Fruit fly (Drosophila melanogaster) whole organism, embryonic: ENCODE results near the gene CG31922.

ENCODE experiments used
- Abd-B ChIP-seq: fragments of 200-800 bp; sonication (Bioruptor generic); optimal IDR thresholded peaks from 2 replicates; lab custom pipeline; 2018; ENCODE audit warnings: missing biosample characterization, mild to moderate bottlenecking, missing genetic modification characterization, moderate library complexity
- CG10209 ChIP-seq: fragments of 200-800 bp; sonication (Bioruptor generic); optimal IDR thresholded peaks from 3 replicates; lab custom pipeline; 2017; ENCODE audit warnings: missing biosample characterization, mild to moderate bottlenecking, missing genetic modification characterization, missing genetic modification reagents
- CG10321 ChIP-seq: fragments of 200-800 bp; sonication (Bioruptor generic); IDR thresholded peaks from 2 replicates; pipeline ENCODE4 v1.3.6; 2022; ENCODE audit warnings: missing biosample characterization, missing genetic modification characterization
- CG11398 ChIP-seq: fragments of 200-800 bp; sonication (Bioruptor generic); optimal IDR thresholded peaks from 2 replicates; lab custom pipeline; 2016; ENCODE audit warnings: missing biosample characterization, missing genetic modification characterization
- CG13894 ChIP-seq: fragments of 200-800 bp; sonication (Bioruptor generic); optimal IDR thresholded peaks from 3 replicates; lab custom pipeline; 2018; ENCODE audit warnings: missing biosample characterization, mild to moderate bottlenecking, missing genetic modification characterization, moderate library complexity
- CG14014 ChIP-seq: fragments of 200-800 bp; sonication (Bioruptor generic); IDR thresholded peaks from 2 replicates; pipeline ENCODE4 v1.3.6; 2022; ENCODE audit warnings: missing biosample characterization, missing genetic modification characterization
- CG15073 ChIP-seq: fragments of 200-800 bp; sonication (Bioruptor generic); optimal IDR thresholded peaks from 2 replicates; lab custom pipeline; 2016; ENCODE audit warnings: missing biosample characterization, missing genetic modification characterization
- CG15514 ChIP-seq: fragments of 200-800 bp; sonication (Bioruptor generic); optimal IDR thresholded peaks from 3 replicates; lab custom pipeline; 2017; ENCODE audit warnings: missing biosample characterization, missing genetic modification characterization, mild to moderate bottlenecking, moderate library complexity, missing genetic modification reagents
- CG15601 ChIP-seq: fragments of 200-800 bp; sonication (Bioruptor generic); optimal IDR thresholded peaks from 3 replicates; lab custom pipeline; 2019; ENCODE audit warnings: missing biosample characterization, mild to moderate bottlenecking, missing genetic modification characterization, moderate library complexity
- CG18476 ChIP-seq: fragments of 200-800 bp; sonication (Bioruptor generic); optimal IDR thresholded peaks from 2 replicates; lab custom pipeline; 2016; ENCODE audit warnings: missing biosample characterization, mild to moderate bottlenecking, missing genetic modification characterization
- CG2129 ChIP-seq: fragments of 200-800 bp; sonication (Bioruptor generic); IDR thresholded peaks from 2 replicates; pipeline ENCODE4 v1.3.6; 2022; ENCODE audit warnings: missing biosample characterization, missing genetic modification characterization; ENCODE audit not compliant: partially characterized antibody
- CG2202 ChIP-seq: fragments of 200-800 bp; sonication (Bioruptor generic); optimal IDR thresholded peaks from 2 replicates; lab custom pipeline; 2018; ENCODE audit warnings: missing biosample characterization, mild to moderate bottlenecking, missing genetic modification characterization
- CG2875 ChIP-seq: fragments of 200-800 bp; sonication (Bioruptor generic); optimal IDR thresholded peaks from 2 replicates; lab custom pipeline; 2017; ENCODE audit warnings: missing biosample characterization, mild to moderate bottlenecking, missing genetic modification characterization, missing genetic modification reagents
- CG30431 ChIP-seq: fragments of 200-800 bp; sonication (Bioruptor generic); optimal IDR thresholded peaks from 2 replicates; lab custom pipeline; 2017; ENCODE audit warnings: missing biosample characterization, missing genetic modification characterization
- CG4282 ChIP-seq: fragments of 200-800 bp; sonication (Bioruptor generic); optimal IDR thresholded peaks from 2 replicates; lab custom pipeline; 2016; ENCODE audit warnings: missing biosample characterization, missing genetic modification characterization
- CG4617 ChIP-seq: fragments of 200-800 bp; sonication (Bioruptor generic); optimal IDR thresholded peaks from 3 replicates; lab custom pipeline; 2016; ENCODE audit warnings: missing biosample characterization, missing genetic modification characterization, borderline replicate concordance
- CG5953 ChIP-seq: fragments of 200-800 bp; sonication (Bioruptor generic); IDR thresholded peaks from 2 replicates; pipeline ENCODE4 v1.3.6; 2022; ENCODE audit warnings: missing biosample characterization, missing genetic modification characterization
- CG6254 ChIP-seq: fragments of 200-800 bp; sonication (Bioruptor generic); optimal IDR thresholded peaks from 3 replicates; lab custom pipeline; 2017; ENCODE audit warnings: mild to moderate bottlenecking, missing biosample characterization, missing genetic modification reagents, missing genetic modification characterization
- CG8359 ChIP-seq: fragments of 200-800 bp; sonication (Bioruptor generic); optimal IDR thresholded peaks from 2 replicates; lab custom pipeline; 2017; ENCODE audit warnings: missing biosample characterization, mild to moderate bottlenecking, missing genetic modification characterization, borderline replicate concordance
- CG9932 ChIP-seq: fragments of 200-800 bp; sonication (Bioruptor generic); IDR thresholded peaks from 2 replicates; pipeline ENCODE4 v1.3.6; 2022; ENCODE audit warnings: missing biosample characterization, missing genetic modification characterization
- D19A ChIP-seq: fragments of 200-800 bp; optimal IDR thresholded peaks from 3 replicates; lab custom pipeline; 2019; ENCODE audit warnings: missing biosample characterization, mild to moderate bottlenecking, missing genetic modification characterization, moderate library complexity
- D19B ChIP-seq: fragments of 200-800 bp; sonication (Bioruptor generic); optimal IDR thresholded peaks from 2 replicates; lab custom pipeline; 2017; ENCODE audit warnings: missing biosample characterization, mild to moderate bottlenecking, missing genetic modification characterization
- Deaf1 ChIP-seq: fragments of 200-800 bp; optimal IDR thresholded peaks from 3 replicates; lab custom pipeline; 2019; ENCODE audit warnings: missing biosample characterization, mild to moderate bottlenecking, missing genetic modification characterization, moderate library complexity
- Dek ChIP-seq: fragments of 200-800 bp; sonication (Bioruptor generic); optimal IDR thresholded peaks from 3 replicates; lab custom pipeline; 2019; ENCODE audit warnings: missing biosample characterization, mild to moderate bottlenecking, missing genetic modification characterization, moderate library complexity
- Fer2 ChIP-seq: fragments of 200-800 bp; sonication (Bioruptor generic); optimal IDR thresholded peaks from 2 replicates; lab custom pipeline; 2018; ENCODE audit warnings: missing biosample characterization, mild to moderate bottlenecking, missing genetic modification characterization, moderate library complexity
- GATAe ChIP-seq: fragments of 200-800 bp; sonication (Bioruptor generic); conservative IDR thresholded peaks from 2 replicates; pipeline ENCODE4 v1.3.6; 2022; ENCODE audit warnings: missing biosample characterization, missing genetic modification characterization
- Hey ChIP-seq: fragments of 200-800 bp; sonication (Bioruptor generic); optimal IDR thresholded peaks from 3 replicates; lab custom pipeline; 2018; ENCODE audit warnings: missing biosample characterization, mild to moderate bottlenecking, missing genetic modification characterization
- Hmr ChIP-seq: fragments of 200-800 bp; sonication (Bioruptor generic); optimal IDR thresholded peaks from 3 replicates; lab custom pipeline; 2017; ENCODE audit warnings: mild to moderate bottlenecking, missing biosample characterization, missing genetic modification reagents, missing genetic modification characterization
- Hmx ChIP-seq: fragments of 200-800 bp; sonication (Bioruptor generic); optimal IDR thresholded peaks from 2 replicates; lab custom pipeline; 2016; ENCODE audit warnings: missing biosample characterization, missing genetic modification characterization
- Hr78 ChIP-seq, 2 experiments: fragments of 200-800 bp in 1 of 2; fragments of >200 bp in 1 of 2; sonication (Bioruptor generic) in 1 of 2; optimal IDR thresholded peaks; 2 replicates each; lab custom pipeline; 2017 to 2019; ENCODE audit warnings: missing biosample characterization in 2 of 2, missing genetic modification characterization in 2 of 2, mild to moderate bottlenecking in 1 of 2, moderate library complexity in 1 of 2
- Jarid2 ChIP-seq: fragments of 200-800 bp; sonication (Bioruptor generic); optimal IDR thresholded peaks from 3 replicates; lab custom pipeline; 2017; ENCODE audit warnings: mild to moderate bottlenecking, missing biosample characterization, missing genetic modification reagents, missing genetic modification characterization
- Mes4 ChIP-seq: fragments of 200-800 bp; sonication (Bioruptor generic); optimal IDR thresholded peaks from 2 replicates; lab custom pipeline; 2016; ENCODE audit warnings: missing biosample characterization, missing genetic modification characterization
- Myb ChIP-seq: fragments of 200-800 bp; sonication (Bioruptor generic); optimal IDR thresholded peaks from 2 replicates; lab custom pipeline; 2016; ENCODE audit warnings: missing biosample characterization, missing genetic modification characterization
- NFAT ChIP-seq: fragments of 200-800 bp; sonication (Bioruptor generic); IDR thresholded peaks from 2 replicates; pipeline ENCODE4 v1.3.6; 2022; ENCODE audit warnings: missing biosample characterization, missing genetic modification characterization
- PHDP ChIP-seq: fragments of 200-800 bp; sonication (Bioruptor generic); optimal IDR thresholded peaks from 3 replicates; lab custom pipeline; 2018; ENCODE audit warnings: missing biosample characterization, mild to moderate bottlenecking, missing genetic modification characterization, moderate library complexity
- Scr ChIP-seq: fragments of 200-800 bp; sonication (Bioruptor generic); IDR thresholded peaks from 2 replicates; pipeline ENCODE4 v1.3.6; 2022; ENCODE audit warnings: missing biosample characterization, missing genetic modification characterization; ENCODE audit not compliant: partially characterized antibody
- Ssrp ChIP-seq: fragments of 200-800 bp; sonication (Bioruptor generic); optimal IDR thresholded peaks from 2 replicates; lab custom pipeline; 2018; ENCODE audit warnings: missing biosample characterization, mild to moderate bottlenecking, missing genetic modification characterization, moderate library complexity
- ato ChIP-seq: fragments of 200-800 bp; sonication (Bioruptor generic); IDR thresholded peaks from 2 replicates; pipeline ENCODE4 v1.3.6; 2022; ENCODE audit warnings: missing biosample characterization, missing genetic modification characterization; ENCODE audit not compliant: partially characterized antibody
- cas ChIP-seq: fragments of 200-800 bp; sonication (Bioruptor generic); IDR thresholded peaks from 2 replicates; pipeline ENCODE4 v1.3.6; 2022; ENCODE audit warnings: missing biosample characterization, missing genetic modification characterization
- ci ChIP-seq: fragments of 200-800 bp; sonication (Bioruptor generic); IDR thresholded peaks from 3 replicates; pipeline ENCODE4 v1.3.6; 2022; ENCODE audit warnings: missing biosample characterization, missing genetic modification characterization
- en ChIP-seq: fragments of 200-800 bp; sonication (Bioruptor generic); optimal IDR thresholded peaks from 2 replicates; lab custom pipeline; 2016; ENCODE audit warnings: missing biosample characterization, missing genetic modification characterization
- eyg ChIP-seq: fragments of 200-800 bp; sonication (Bioruptor generic); optimal IDR thresholded peaks from 3 replicates; lab custom pipeline; 2016; ENCODE audit warnings: missing biosample characterization, missing genetic modification characterization
- h ChIP-seq: fragments of >200 bp; optimal IDR thresholded peaks from 2 replicates; lab custom pipeline; 2017
- ham ChIP-seq: fragments of 200-800 bp; sonication (Bioruptor generic); IDR thresholded peaks from 2 replicates; pipeline ENCODE4 v1.3.6; 2022; ENCODE audit warnings: missing biosample characterization, missing genetic modification characterization
- hb ChIP-seq: fragments of 200-800 bp; sonication (Bioruptor generic); IDR thresholded peaks from 3 replicates; pipeline ENCODE4 v1.3.6; 2022; ENCODE audit warnings: missing biosample characterization, missing genetic modification characterization; ENCODE audit not compliant: partially characterized antibody
- hth ChIP-seq: fragments of >200 bp; optimal IDR thresholded peaks from 2 replicates; lab custom pipeline; 2017; ENCODE audit warnings: inconsistent platforms
- lab ChIP-seq: fragments of 200-800 bp; sonication (Bioruptor generic); optimal IDR thresholded peaks from 3 replicates; lab custom pipeline; 2017; ENCODE audit warnings: missing biosample characterization, missing genetic modification characterization, mild to moderate bottlenecking, moderate library complexity, missing genetic modification reagents
- lbe ChIP-seq: fragments of 200-800 bp; sonication (Bioruptor generic); optimal IDR thresholded peaks from 2 replicates; lab custom pipeline; 2016; ENCODE audit warnings: missing biosample characterization, mild to moderate bottlenecking, missing genetic modification characterization
- sens ChIP-seq: fragments of 200-800 bp; sonication (Bioruptor generic); peaks from one replicate; lab custom pipeline; 2016; ENCODE audit warnings: missing biosample characterization, missing genetic modification characterization
- sug ChIP-seq: fragments of 200-800 bp; optimal IDR thresholded peaks from 2 replicates; lab custom pipeline; 2019; ENCODE audit warnings: missing biosample characterization, mild to moderate bottlenecking, missing genetic modification characterization, moderate library complexity
- tup ChIP-seq: fragments of 200-800 bp; sonication (Bioruptor generic); optimal IDR thresholded peaks from 2 replicates; lab custom pipeline; 2016; ENCODE audit warnings: missing biosample characterization, mild to moderate bottlenecking, missing genetic modification characterization, moderate library complexity

The CG31922 gene

DNA sequence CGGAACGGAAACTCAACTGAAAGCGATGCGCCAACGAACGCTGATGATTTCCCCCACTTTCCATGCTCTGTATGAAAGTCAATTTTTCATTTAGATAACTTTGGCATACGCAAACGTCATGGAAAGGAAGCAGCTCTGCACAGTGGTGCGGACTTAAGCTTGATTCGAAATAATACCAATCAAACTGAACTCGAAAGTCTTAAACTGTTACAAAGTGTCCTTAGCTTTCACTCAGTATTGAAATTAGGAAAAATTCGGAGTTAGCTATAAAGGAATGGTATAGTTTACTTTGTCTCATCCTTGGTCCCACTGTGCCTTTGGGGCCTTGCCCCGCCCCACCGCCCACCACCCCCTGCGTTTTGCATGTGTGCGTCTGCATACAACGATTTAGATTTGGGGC is 37.5 kb downstream of the CG31922 start (continued):
- no peak for TF ChIP-seq CG2129 (GFP tag; lab: Robert Waterston, UW)
- TF ChIP-seq CG14014: peak; percentile 78
- no peak for TF ChIP-seq Hmx (GFP tag; lab: Kevin White, UChicago)
- TF ChIP-seq CG2202 (tag; lab: Kevin White, UChicago): no peak
- peak; percentile 49; the same call in 1 of the 2 replicates for TF ChIP-seq CG5953 (GFP tag; lab: Robert Waterston, UW)
- TF ChIP-seq Ssrp: no peak
- TF ChIP-seq ci (GFP tag; lab: Robert Waterston, UW): peak; percentile 81
- no peak for TF ChIP-seq Myb (GFP tag; lab: Kevin White, UChicago)
- peak; percentile 54 for TF ChIP-seq CG10209 (GFP tag; lab: Kevin White, UChicago)
- peak; percentile 59 for TF ChIP-seq PHDP (tag; lab: Kevin White, UChicago)
- no peak for TF ChIP-seq CG4282 (GFP tag; lab: Kevin White, UChicago)
- peak; percentile 21 for TF ChIP-seq D19A
- TF ChIP-seq CG15601 (tag; lab: Kevin White, UChicago): peak; percentile 2
- TF ChIP-seq en (GFP tag; lab: Kevin White, UChicago): no peak
- TF ChIP-seq CG9932: peak; percentile 72
- no peak for TF ChIP-seq h (lab: Kevin White, UChicago)
- no peak for TF ChIP-seq hth (lab: Kevin White, UChicago)
- no peak for TF ChIP-seq tup (GFP tag; lab: Kevin White, UChicago)
- no peak for TF ChIP-seq Mes4 (GFP tag; lab: Kevin White, UChicago)
- no peak for TF ChIP-seq GATAe (GFP tag; lab: Robert Waterston, UW)
- TF ChIP-seq Hmr (GFP tag; lab: Kevin White, UChicago): peak; percentile 84
- TF ChIP-seq Scr (GFP tag; lab: Robert Waterston, UW): no peak
- no peak for TF ChIP-seq CG30431
- TF ChIP-seq ato (GFP tag; lab: Robert Waterston, UW): no peak
- peak; percentile 50 for TF ChIP-seq CG15514 (GFP tag; lab: Kevin White, UChicago)
- peak; percentile 23 for TF ChIP-seq Abd-B
- TF ChIP-seq CG15073: no peak
- peak; percentile 1 for TF ChIP-seq Fer2 (tag; lab: Kevin White, UChicago)
- TF ChIP-seq CG8359 (GFP tag; lab: Kevin White, UChicago): no peak
- no peak for TF ChIP-seq D19B (GFP tag; lab: Kevin White, UChicago)
- no peak for TF ChIP-seq CG6254 (GFP tag; lab: Kevin White, UChicago)
- TF ChIP-seq sug (tag; lab: Kevin White, UChicago): peak; percentile 36
- peak; percentile 5 for TF ChIP-seq CG2875 (GFP tag; lab: Kevin White, UChicago)
- TF ChIP-seq Hey: peak; percentile 17
- no peak for TF ChIP-seq CG10321 (GFP tag; lab: Robert Waterston, UW)
- TF ChIP-seq Hr78 (GFP tag; optimal IDR thresholded peaks at IDR 0.05; lab: Kevin White, UChicago): no peak
- TF ChIP-seq Deaf1: no peak
- TF ChIP-seq ham (GFP tag; lab: Robert Waterston, UW): no peak
- TF ChIP-seq hb: no peak
- no peak for TF ChIP-seq cas
- no peak for TF ChIP-seq CG4617 (GFP tag; lab: Kevin White, UChicago)
- TF ChIP-seq Jarid2: no peak
- peak; percentile 42 for TF ChIP-seq Dek (tag; lab: Kevin White, UChicago)
- no peak for TF ChIP-seq eyg
- TF ChIP-seq CG13894 (tag; lab: Kevin White, UChicago): peak; percentile 18
- TF ChIP-seq CG11398 (GFP tag; lab: Kevin White, UChicago): no peak
- TF ChIP-seq lbe (GFP tag; lab: Kevin White, UChicago): no peak
- peak; percentile 23 for TF ChIP-seq sens (GFP tag; lab: Kevin White, UChicago)
- TF ChIP-seq lab (GFP tag; lab: Kevin White, UChicago): peak; percentile 79
- peak; percentile 51; the same call in 1 of the 2 replicates for TF ChIP-seq NFAT (GFP tag; lab: Robert Waterston, UW)
- no peak for TF ChIP-seq CG18476 (GFP tag; lab: Kevin White, UChicago)
